Fruit fly (Drosophila melanogaster): ENCODE measurements around the gene CG4115.

Gene CG4115

DNA sequence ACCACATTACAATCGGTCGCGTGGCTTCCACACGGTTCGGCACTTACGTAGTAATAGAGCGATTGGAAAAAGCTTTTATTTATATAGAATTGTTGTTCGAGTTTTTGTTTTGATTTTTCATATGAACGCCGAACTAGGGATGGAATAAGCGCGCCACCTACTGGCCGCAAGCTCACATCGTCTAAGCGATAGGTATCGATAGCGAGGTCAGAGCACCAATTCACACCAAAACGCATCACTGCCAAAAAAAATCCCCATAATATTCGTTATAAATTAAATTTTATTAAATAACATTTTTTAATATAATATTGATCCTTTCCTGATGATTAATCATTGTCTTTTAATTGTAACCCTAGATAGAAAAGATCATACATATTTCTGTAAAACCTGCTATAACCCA lies 9.3 kb upstream of the CG4115 start, which contains the start of gene CG10038:
Gene CG10038, minus strand, starts transcription at position 148 of the 400 bp plus-strand sequence.
- TF ChIP-seq EcR (GFP tag; optimal IDR thresholded peaks at IDR 0.05) (no peak), CG8478 (optimal IDR thresholded peaks at IDR 0.05) (no peak), pan (optimal IDR thresholded peaks at IDR 0.05) (no peak), usp (GFP tag; optimal IDR thresholded peaks at IDR 0.05) (no peak), Dll (optimal IDR thresholded peaks at IDR 0.05) (no peak), psq (optimal IDR thresholded peaks at IDR 0.05) (no peak)

dm6 chr3R:12352003-12352402 lies 7.8 kb upstream of the CG4115 start, which contains the start of gene CG10041:
Gene CG10041, minus strand, starts transcription at chr3R:12352103.
- TF ChIP-seq psq (optimal IDR thresholded peaks at IDR 0.05) (no peak), pan (optimal IDR thresholded peaks at IDR 0.05) (no peak)

- no peak for TF ChIP-seq pan (optimal IDR thresholded peaks at IDR 0.05)
Observed at dm6 chr3R:12356044-12356443, 3.8 kb upstream of the CG4115 start, which contains the start of gene MBD-R2. Gene MBD-R2, minus strand, starts transcription at chr3R:12356265.

DNA sequence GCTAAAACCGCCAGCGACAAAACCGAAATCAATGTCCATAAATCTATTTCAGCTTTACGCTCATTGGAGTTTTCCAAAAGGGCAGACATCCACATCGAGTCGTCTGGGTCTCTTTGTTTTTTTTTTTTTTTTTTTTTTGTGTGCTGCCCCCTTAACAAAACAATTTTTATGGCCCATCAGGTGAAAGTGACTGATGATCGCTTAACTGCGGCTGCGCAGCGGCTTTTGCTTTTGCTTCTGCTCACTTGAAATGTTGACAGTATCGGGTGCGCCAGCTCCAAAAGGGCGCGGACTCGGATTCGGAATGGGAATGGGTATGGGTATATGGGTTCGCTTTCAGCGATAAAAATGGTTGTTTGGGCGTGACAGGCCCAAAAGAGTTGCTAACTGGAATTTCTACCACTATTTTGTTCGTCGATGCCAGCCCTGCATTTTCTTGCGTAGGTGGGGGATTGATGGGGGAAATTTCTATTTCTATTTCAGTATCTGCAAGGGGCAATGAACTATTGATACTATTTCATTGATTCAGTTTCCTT lies 2.2 kb downstream of the CG4115 start:
- TF ChIP-seq Dll (optimal IDR thresholded peaks at IDR 0.05), result no peak
- TF ChIP-seq pan (optimal IDR thresholded peaks at IDR 0.05), result no peak
- no peak for TF ChIP-seq usp (GFP tag; optimal IDR thresholded peaks at IDR 0.05)
- no peak for TF ChIP-seq EcR (GFP tag; optimal IDR thresholded peaks at IDR 0.05)
- no peak for TF ChIP-seq CG8478 (optimal IDR thresholded peaks at IDR 0.05)
- TF ChIP-seq psq (optimal IDR thresholded peaks at IDR 0.05), result no peak

DNA sequence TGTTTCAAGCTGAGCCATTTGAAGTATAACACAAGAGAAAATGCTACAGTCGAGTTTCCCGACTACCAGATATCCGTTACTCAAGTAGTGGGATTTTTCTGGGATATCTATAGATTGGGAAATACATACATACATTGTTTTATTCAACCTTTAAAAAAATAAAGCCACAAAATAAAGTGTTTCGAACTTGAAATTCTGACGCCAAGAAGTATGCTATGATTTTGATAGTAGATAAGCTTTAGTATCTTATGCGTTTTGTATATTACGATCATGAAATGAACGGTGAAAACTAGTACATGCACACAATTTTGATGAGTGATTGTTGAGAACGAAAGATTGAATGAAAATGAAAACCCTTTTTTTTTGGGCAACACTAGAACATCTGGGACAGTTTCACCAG lies 3.7 kb downstream of the CG4115 start:
- TF ChIP-seq Dll (optimal IDR thresholded peaks at IDR 0.05), result no peak
- no peak for TF ChIP-seq usp (GFP tag; optimal IDR thresholded peaks at IDR 0.05)
- no peak for TF ChIP-seq psq (optimal IDR thresholded peaks at IDR 0.05)
- no peak for TF ChIP-seq CG8478 (optimal IDR thresholded peaks at IDR 0.05)
- no peak for TF ChIP-seq pan (optimal IDR thresholded peaks at IDR 0.05)
- TF ChIP-seq EcR (GFP tag; optimal IDR thresholded peaks at IDR 0.05), result no peak

DNA sequence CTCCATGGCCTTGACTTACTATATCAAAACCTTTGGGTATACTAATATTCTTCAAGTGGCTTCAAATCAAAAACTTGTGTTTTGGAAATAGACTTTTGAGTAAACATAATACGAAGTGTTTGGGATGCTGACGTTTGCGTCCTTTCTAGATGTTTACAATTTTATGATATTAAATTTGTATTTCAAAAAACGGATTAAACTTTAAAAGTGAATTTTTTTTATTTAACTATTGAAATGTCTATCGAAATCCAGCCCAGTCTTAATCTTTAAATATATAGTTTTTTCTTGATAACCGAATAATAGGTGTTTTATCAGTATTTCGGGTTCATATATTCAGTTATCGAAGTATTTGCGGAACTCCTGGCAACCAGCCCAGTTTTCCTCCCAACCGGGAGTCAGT lies 4.8 kb downstream of the CG4115 start, which contains the start of gene Tim17a1:
Gene Tim17a1, minus strand, starts transcription at position 101 of the 400 bp plus-strand sequence.
- no peak for TF ChIP-seq pan (optimal IDR thresholded peaks at IDR 0.05)
- TF ChIP-seq CG8478 (optimal IDR thresholded peaks at IDR 0.05), result no peak
- TF ChIP-seq psq (optimal IDR thresholded peaks at IDR 0.05), result no peak
- TF ChIP-seq usp (GFP tag; optimal IDR thresholded peaks at IDR 0.05), result no peak
- TF ChIP-seq EcR (GFP tag; optimal IDR thresholded peaks at IDR 0.05), result no peak
- TF ChIP-seq Dll (optimal IDR thresholded peaks at IDR 0.05), result no peak

dm6 chr3R:12365264-12365840 lies 5.5 kb downstream of the CG4115 start, which contains the start of gene GstD10:
Gene GstD10, minus strand, starts transcription at chr3R:12365735.
- TF ChIP-seq EcR (GFP tag; optimal IDR thresholded peaks at IDR 0.05) (no peak), usp (GFP tag; optimal IDR thresholded peaks at IDR 0.05) (no peak), pan (optimal IDR thresholded peaks at IDR 0.05) (no peak), Dll (optimal IDR thresholded peaks at IDR 0.05) (no peak), CG8478 (optimal IDR thresholded peaks at IDR 0.05) (no peak), psq (optimal IDR thresholded peaks at IDR 0.05) (no peak)

DNA sequence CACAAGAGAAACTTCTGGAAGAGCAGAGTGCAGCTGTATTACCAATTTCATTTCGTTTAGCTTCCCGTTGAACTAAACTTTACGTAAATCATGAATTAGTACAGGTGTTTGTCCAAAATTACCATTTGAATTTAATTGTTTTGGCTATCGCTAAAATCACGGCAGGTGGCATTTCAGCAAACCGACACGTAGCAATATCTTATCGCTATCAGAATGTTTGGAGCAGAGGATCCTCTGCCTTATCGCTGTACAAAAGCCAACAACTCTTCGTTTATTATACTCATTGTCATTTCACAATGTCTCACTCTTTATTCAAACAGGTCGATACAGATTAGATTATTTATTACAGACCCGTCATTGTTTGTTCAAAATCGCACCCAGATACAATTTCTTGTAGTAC lies 6.1 kb downstream of the CG4115 start:
- no peak for TF ChIP-seq CG8478 (optimal IDR thresholded peaks at IDR 0.05)
- TF ChIP-seq EcR (GFP tag; optimal IDR thresholded peaks at IDR 0.05), result no peak
- TF ChIP-seq Dll (optimal IDR thresholded peaks at IDR 0.05), result no peak
- no peak for TF ChIP-seq psq (optimal IDR thresholded peaks at IDR 0.05)
- no peak for TF ChIP-seq pan (optimal IDR thresholded peaks at IDR 0.05)
- no peak for TF ChIP-seq usp (GFP tag; optimal IDR thresholded peaks at IDR 0.05)

dm6 chr3R:12367464-12367863 lies 7.7 kb downstream of the CG4115 start, which contains the start of gene GstD9:
Gene GstD9, minus strand, starts transcription at chr3R:12367564.
- TF ChIP-seq Dll (optimal IDR thresholded peaks at IDR 0.05) (no peak), CG8478 (optimal IDR thresholded peaks at IDR 0.05) (no peak), pan (optimal IDR thresholded peaks at IDR 0.05) (no peak), EcR (GFP tag; optimal IDR thresholded peaks at IDR 0.05) (no peak), psq (optimal IDR thresholded peaks at IDR 0.05) (no peak), usp (GFP tag; optimal IDR thresholded peaks at IDR 0.05) (no peak)

dm6 chr3R:12369135-12369792 lies 9.5 kb downstream of the CG4115 start, which contains the start of gene GstD1:
Gene GstD1, minus strand, starts transcription at chr3R:12369268.
- TF ChIP-seq usp (GFP tag; optimal IDR thresholded peaks at IDR 0.05) (no peak), pan (optimal IDR thresholded peaks at IDR 0.05) (no peak), CG8478 (optimal IDR thresholded peaks at IDR 0.05) (no peak), EcR (GFP tag; optimal IDR thresholded peaks at IDR 0.05) (peak in 1 of 2 experiments; percentile 4), psq (optimal IDR thresholded peaks at IDR 0.05) (no peak)

dm6 chr3R:12369793-12370642 lies 10.2 kb downstream of the CG4115 start:
- TF ChIP-seq psq (optimal IDR thresholded peaks at IDR 0.05), result no peak
- no peak for TF ChIP-seq EcR (GFP tag; optimal IDR thresholded peaks at IDR 0.05)
- TF ChIP-seq pan (optimal IDR thresholded peaks at IDR 0.05), result no peak
- TF ChIP-seq Dll (optimal IDR thresholded peaks at IDR 0.05), result no peak
- TF ChIP-seq CG8478 (optimal IDR thresholded peaks at IDR 0.05), result no peak
- TF ChIP-seq usp (GFP tag; optimal IDR thresholded peaks at IDR 0.05), result no peak

DNA sequence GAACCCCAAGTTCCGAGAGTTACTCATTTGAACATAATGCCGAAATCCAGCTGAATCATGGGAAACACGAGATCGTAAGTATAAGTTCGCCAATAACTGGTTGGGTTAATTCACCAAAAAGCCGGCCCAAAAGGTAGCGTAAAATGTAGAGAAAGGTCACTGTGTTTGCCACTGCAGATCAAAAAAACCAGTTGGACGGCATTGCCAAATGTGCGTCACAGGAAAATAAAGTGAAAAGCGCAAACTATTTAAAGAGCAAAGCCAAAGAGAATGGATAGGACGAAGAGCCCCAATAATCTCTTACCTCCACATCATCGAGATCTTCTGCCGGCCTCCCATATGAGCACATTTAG lies 10.8 kb downstream of the CG4115 start:
- TF ChIP-seq EcR (GFP tag; optimal IDR thresholded peaks at IDR 0.05), result peak in 1 of 2 experiments; percentile 64
- TF ChIP-seq pan (optimal IDR thresholded peaks at IDR 0.05), result no peak
